Fruit fly (Drosophila melanogaster) whole organism, prepupa: Measurements from ENCODE around the gene Gas8.

ENCODE experiments used
- Blimp-1 ChIP-seq: fragments of 200-800 bp; sonication (Bioruptor generic); optimal IDR thresholded peaks from 3 replicates; lab custom pipeline; 2017; ENCODE audit warnings: missing biosample characterization, missing genetic modification characterization, mild to moderate bottlenecking, moderate library complexity, missing genetic modification reagents
- CG10631 ChIP-seq: fragments of 200-800 bp; sonication (Bioruptor generic); optimal IDR thresholded peaks from 2 replicates; lab custom pipeline; 2016; ENCODE audit warnings: missing biosample characterization, missing genetic modification characterization
- CG10669 ChIP-seq: fragments of 200-800 bp; sonication (Bioruptor generic); optimal IDR thresholded peaks from 3 replicates; lab custom pipeline; 2018; ENCODE audit warnings: missing biosample characterization, mild to moderate bottlenecking, missing genetic modification characterization, moderate library complexity
- CG11294 ChIP-seq: fragments of 200-800 bp; sonication (Bioruptor generic); IDR thresholded peaks from 2 replicates; pipeline ENCODE4 v1.3.6; 2022; ENCODE audit warnings: missing biosample characterization, missing genetic modification characterization
- CG11902 ChIP-seq: fragments of 200-800 bp; sonication (Bioruptor generic); optimal IDR thresholded peaks from 3 replicates; lab custom pipeline; 2016; ENCODE audit warnings: missing biosample characterization, missing genetic modification characterization
- CG1621 ChIP-seq: fragments of 200-800 bp; sonication (Bioruptor generic); optimal IDR thresholded peaks from 3 replicates; lab custom pipeline; 2018; ENCODE audit warnings: missing biosample characterization, mild to moderate bottlenecking, missing genetic modification characterization
- CG31627 ChIP-seq: fragments of 200-800 bp; sonication (Bioruptor generic); optimal IDR thresholded peaks from 3 replicates; lab custom pipeline; 2016; ENCODE audit warnings: missing biosample characterization, missing genetic modification characterization
- CG32006 ChIP-seq: fragments of 200-800 bp; sonication (Bioruptor generic); optimal IDR thresholded peaks from 3 replicates; lab custom pipeline; 2017; ENCODE audit warnings: missing biosample characterization, mild to moderate bottlenecking, missing genetic modification characterization
- CG6163 ChIP-seq: fragments of 200-800 bp; sonication (Bioruptor generic); IDR thresholded peaks from 3 replicates; pipeline ENCODE4 v1.3.6; 2022; ENCODE audit warnings: missing biosample characterization, missing genetic modification characterization
- CG6792 ChIP-seq: fragments of 200-800 bp; sonication (Bioruptor generic); optimal IDR thresholded peaks from 3 replicates; lab custom pipeline; 2016; ENCODE audit warnings: missing biosample characterization, missing genetic modification characterization
- CG6854 ChIP-seq: fragments of 200-800 bp; sonication (Bioruptor generic); optimal IDR thresholded peaks from 2 replicates; lab custom pipeline; 2017; ENCODE audit warnings: missing biosample characterization, mild to moderate bottlenecking, missing genetic modification characterization
- CG7368 ChIP-seq: fragments of 200-800 bp; sonication (Bioruptor generic); optimal IDR thresholded peaks from 3 replicates; lab custom pipeline; 2016; ENCODE audit warnings: missing biosample characterization, missing genetic modification characterization
- CG8119 ChIP-seq: fragments of 200-800 bp; sonication (Bioruptor generic); IDR thresholded peaks from 3 replicates; pipeline ENCODE4 v1.3.6; 2022; ENCODE audit warnings: missing biosample characterization, missing genetic modification characterization
- CG8319 ChIP-seq: fragments of 200-800 bp; sonication (Bioruptor generic); optimal IDR thresholded peaks from 3 replicates; lab custom pipeline; 2016; ENCODE audit warnings: missing biosample characterization, missing genetic modification characterization
- CG9139 ChIP-seq: fragments of 200-800 bp; sonication (Bioruptor generic); optimal IDR thresholded peaks from 3 replicates; lab custom pipeline; 2017; ENCODE audit warnings: missing biosample characterization, mild to moderate bottlenecking, missing genetic modification characterization
- Eip78C ChIP-seq: fragments of 200-800 bp; sonication (Bioruptor generic); peaks from one replicate; lab custom pipeline; 2016; ENCODE audit warnings: missing biosample characterization, missing genetic modification characterization
- Ets21C ChIP-seq: fragments of 200-800 bp; sonication (Bioruptor generic); optimal IDR thresholded peaks from 3 replicates; lab custom pipeline; 2016; ENCODE audit warnings: missing biosample characterization, missing genetic modification characterization
- Ets96B ChIP-seq: fragments of 200-800 bp; optimal IDR thresholded peaks from 2 replicates; lab custom pipeline; 2019; ENCODE audit warnings: missing biosample characterization, mild to moderate bottlenecking, missing genetic modification characterization, moderate library complexity
- Hr38 ChIP-seq: sonication (Bioruptor generic); optimal IDR thresholded peaks from 2 replicates; lab custom pipeline; 2016; ENCODE audit warnings: missing biosample characterization, missing genetic modification characterization
- Lpt ChIP-seq: fragments of 200-800 bp; sonication (Bioruptor generic); optimal IDR thresholded peaks from 3 replicates; lab custom pipeline; 2016; ENCODE audit warnings: missing biosample characterization, missing genetic modification characterization
- Smox ChIP-seq: fragments of 200-800 bp; sonication (Bioruptor generic); optimal IDR thresholded peaks from 3 replicates; lab custom pipeline; 2016; ENCODE audit warnings: missing biosample characterization, missing genetic modification characterization
- Sox102F ChIP-seq: fragments of 200-800 bp; sonication (Bioruptor generic); optimal IDR thresholded peaks from 2 replicates; lab custom pipeline; 2016; ENCODE audit warnings: missing biosample characterization, mild to moderate bottlenecking, missing genetic modification characterization
- Sox14 ChIP-seq: fragments of 200-800 bp; sonication (Bioruptor generic); optimal IDR thresholded peaks from 3 replicates; lab custom pipeline; 2016; ENCODE audit warnings: missing biosample characterization, missing genetic modification characterization
- Sox15 ChIP-seq: fragments of 200-800 bp; sonication (Bioruptor generic); optimal IDR thresholded peaks from 3 replicates; lab custom pipeline; 2016; ENCODE audit warnings: missing biosample characterization, missing genetic modification characterization
- acj6 ChIP-seq: fragments of 200-800 bp; sonication (Bioruptor generic); optimal IDR thresholded peaks from 3 replicates; lab custom pipeline; 2016; ENCODE audit warnings: missing biosample characterization, missing genetic modification characterization
- dac ChIP-seq: fragments of 200-800 bp; sonication (Bioruptor generic); optimal IDR thresholded peaks from 2 replicates; lab custom pipeline; 2017; ENCODE audit warnings: missing biosample characterization, mild to moderate bottlenecking, missing genetic modification characterization
- dsx ChIP-seq: fragments of 200-800 bp; optimal IDR thresholded peaks from 3 replicates; lab custom pipeline; 2019; ENCODE audit warnings: missing biosample characterization, mild to moderate bottlenecking, missing genetic modification characterization, moderate library complexity; ENCODE audit not compliant: poor library complexity, severe bottlenecking
- eg ChIP-seq: fragments of 200-800 bp; sonication (Bioruptor generic); IDR thresholded peaks from 3 replicates; pipeline ENCODE4 v1.3.6; 2022; ENCODE audit warnings: missing biosample characterization, missing genetic modification characterization
- fd85E ChIP-seq: fragments of 200-800 bp; sonication (Bioruptor generic); optimal IDR thresholded peaks from 3 replicates; lab custom pipeline; 2016; ENCODE audit warnings: missing biosample characterization, missing genetic modification characterization
- fkh ChIP-seq: fragments of 200-800 bp; sonication (Bioruptor generic); optimal IDR thresholded peaks from 3 replicates; lab custom pipeline; 2017; ENCODE audit warnings: missing biosample characterization, mild to moderate bottlenecking, missing genetic modification characterization, moderate library complexity
- lz ChIP-seq: fragments of 200-800 bp; sonication (Bioruptor generic); optimal IDR thresholded peaks from 3 replicates; lab custom pipeline; 2016; ENCODE audit warnings: missing biosample characterization, missing genetic modification characterization
- spab ChIP-seq: fragments of 200-800 bp; sonication (Bioruptor generic); optimal IDR thresholded peaks from 2 replicates; lab custom pipeline; 2017; ENCODE audit warnings: missing biosample characterization, mild to moderate bottlenecking, missing genetic modification characterization, missing genetic modification reagents
- svp ChIP-seq: fragments of 200-800 bp; sonication (Bioruptor generic); peaks from one replicate; lab custom pipeline; 2016; ENCODE audit warnings: missing biosample characterization, missing genetic modification characterization

Gas8 gene

DNA sequence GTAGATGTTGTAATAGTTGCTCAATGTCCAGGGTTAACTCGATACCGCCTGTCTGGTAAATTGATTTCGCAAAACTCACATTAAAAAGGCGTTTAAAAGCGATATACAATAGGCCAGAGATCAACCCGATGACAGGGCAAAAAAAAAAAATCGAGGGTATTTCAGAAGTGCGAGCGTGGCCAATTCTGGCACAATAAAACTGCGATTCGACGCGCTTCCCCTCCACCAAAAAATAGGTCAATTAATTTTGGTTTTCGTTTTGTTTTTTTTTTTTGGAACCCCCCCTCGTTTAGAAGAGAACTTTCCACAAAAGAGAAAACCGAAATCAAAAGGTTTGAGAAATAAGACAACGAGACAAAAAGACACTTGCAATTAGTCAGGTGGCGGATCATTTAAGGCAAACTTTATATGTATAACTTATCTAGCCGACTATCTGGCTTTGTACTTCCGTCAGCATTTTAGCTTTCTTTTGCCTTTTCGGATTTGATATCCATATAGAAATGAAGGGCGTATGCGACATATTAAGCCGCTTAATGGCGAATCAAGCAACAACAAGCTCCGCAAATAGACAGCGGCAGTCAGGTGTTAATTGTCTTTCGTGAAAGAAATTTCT is 34.1 kb downstream of the Gas8 start:
- TF ChIP-seq spab, result no peak
- no peak for TF ChIP-seq CG11294 (GFP tag; lab: Robert Waterston, UW)
- no peak for TF ChIP-seq CG6792
- TF ChIP-seq Sox102F (GFP tag; lab: Kevin White, UChicago), result no peak
- TF ChIP-seq lz (GFP tag; lab: Kevin White, UChicago), result no peak
- no peak for TF ChIP-seq CG11902
- TF ChIP-seq CG9139, result no peak

DNA sequence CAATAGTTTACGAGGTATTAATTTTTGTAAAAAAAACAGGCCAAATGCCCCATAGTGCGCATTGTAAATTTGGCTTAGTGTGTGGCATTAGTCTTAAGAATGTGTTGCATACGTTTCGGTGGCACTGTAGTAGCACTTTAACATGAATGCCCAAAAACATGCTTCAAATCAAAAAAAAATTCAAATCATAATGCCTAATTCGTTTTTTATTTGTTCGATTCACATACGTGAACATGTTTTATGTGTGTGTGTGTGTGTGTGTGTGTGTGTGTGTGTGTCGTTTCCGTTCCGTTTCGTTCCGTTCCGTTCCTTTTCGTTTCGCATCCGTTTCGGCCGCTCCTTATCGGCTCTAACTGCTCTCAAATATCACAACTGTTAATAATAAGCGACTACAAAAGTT is 39.1 kb downstream of the Gas8 start:
- no peak for TF ChIP-seq Lpt
- TF ChIP-seq eg (GFP tag; lab: Robert Waterston, UW), result no peak
- TF ChIP-seq fkh (GFP tag; lab: Kevin White, UChicago), result no peak
- no peak for TF ChIP-seq svp (GFP tag; lab: Kevin White, UChicago)
- TF ChIP-seq Ets21C (GFP tag; lab: Kevin White, UChicago), result no peak
- TF ChIP-seq CG6792, result no peak
- TF ChIP-seq acj6, result no peak
- TF ChIP-seq, all 60 proteins: peak for 0

DNA sequence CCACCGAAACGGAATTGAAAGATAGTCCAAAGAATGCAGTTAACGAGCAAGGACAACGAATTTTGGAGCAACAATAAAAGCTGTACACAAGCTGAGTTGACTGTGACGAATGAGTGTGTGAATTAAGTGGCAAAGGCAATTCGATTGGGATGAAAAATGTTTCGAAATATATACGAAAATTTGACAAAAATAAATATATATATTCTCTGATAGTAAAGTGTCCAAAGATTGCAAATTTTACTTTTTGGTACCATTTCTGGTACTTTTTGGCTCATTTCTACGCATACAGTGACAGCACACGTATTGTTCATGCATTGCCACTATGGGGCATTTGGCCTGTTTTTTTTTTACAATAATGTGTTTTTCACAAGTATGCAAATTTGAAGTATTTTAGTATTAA is 40.7 kb downstream of the Gas8 start, which contains the start of gene CG16781:
Gene CG16781, minus strand, starts transcription at position 101 of the 400 bp plus-strand sequence.
- TF ChIP-seq Smox (GFP tag; lab: Kevin White, UChicago) (no peak), CG6163 (GFP tag; lab: Robert Waterston, UW) (no peak), Sox14 (GFP tag; lab: Kevin White, UChicago) (no peak), fd85E (GFP tag; lab: Kevin White, UChicago) (no peak), CG32006 (GFP tag; lab: Kevin White, UChicago) (no peak), Eip78C (no peak), CG11294 (GFP tag; lab: Robert Waterston, UW) (no peak), acj6 (no peak), CG1621 (tag; lab: Kevin White, UChicago) (no peak), Hr38 (GFP tag; lab: Kevin White, UChicago) (no peak), Ets96B (tag; lab: Kevin White, UChicago) (no peak), dac (GFP tag; lab: Kevin White, UChicago) (no peak), CG7368 (GFP tag; lab: Kevin White, UChicago) (no peak), CG8319 (no peak)
- TF ChIP-seq, all 60 proteins: peak for 0

DNA sequence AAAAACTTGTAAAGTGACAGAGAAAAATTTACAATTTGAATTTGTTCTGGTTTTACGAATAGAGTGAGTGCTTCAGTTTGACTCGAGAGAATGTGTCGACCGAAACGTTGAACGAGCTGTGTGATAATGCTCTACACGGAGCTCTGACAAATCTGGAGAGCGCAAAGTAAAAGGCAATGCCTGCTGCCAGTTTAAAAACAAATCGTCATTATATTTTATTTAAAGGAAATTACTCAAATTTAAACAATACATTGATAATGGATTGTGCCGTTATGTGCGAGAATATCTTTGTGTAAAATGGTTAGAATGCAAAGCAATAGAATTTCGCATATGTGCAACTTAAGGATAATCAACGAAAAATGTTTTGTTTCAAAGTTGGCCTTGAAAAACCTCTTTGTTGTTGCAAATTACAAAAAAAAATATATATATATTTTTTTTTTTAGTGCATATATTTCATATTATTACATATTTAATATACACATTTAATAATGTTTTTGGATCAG is 44.5 kb downstream of the Gas8 start, which contains the start of the genes CG16782 and CG10801:
Gene CG16782, minus strand, starts transcription at position 101 of the 503 bp plus-strand sequence.
Gene CG10801, plus strand, starts transcription at position 453 of the 503 bp plus-strand sequence.
- no peak for TF ChIP-seq CG10669 (GFP tag; lab: Kevin White, UChicago)
- no peak for TF ChIP-seq Sox102F (GFP tag; lab: Kevin White, UChicago)
- no peak for TF ChIP-seq Smox (GFP tag; lab: Kevin White, UChicago)
- no peak for TF ChIP-seq svp (GFP tag; lab: Kevin White, UChicago)
- TF ChIP-seq lz (GFP tag; lab: Kevin White, UChicago), result no peak
- no peak for TF ChIP-seq CG8119 (GFP tag; lab: Robert Waterston, UW)
- no peak for TF ChIP-seq CG10631
- TF ChIP-seq spab, result no peak
- no peak for TF ChIP-seq Sox15 (GFP tag; lab: Kevin White, UChicago)
- no peak for TF ChIP-seq Blimp-1 (GFP tag; lab: Kevin White, UChicago)
- TF ChIP-seq fkh (GFP tag; lab: Kevin White, UChicago), result no peak
- TF ChIP-seq CG31627 (GFP tag; lab: Kevin White, UChicago), result no peak
- TF ChIP-seq eg (GFP tag; lab: Robert Waterston, UW), result no peak
- no peak for TF ChIP-seq CG8319
- no peak for TF ChIP-seq CG6792
- TF ChIP-seq dac (GFP tag; lab: Kevin White, UChicago), result no peak
- TF ChIP-seq CG6854, result no peak
- no peak for TF ChIP-seq dsx (GFP tag; lab: Kevin White, UChicago)
- no peak for TF ChIP-seq Ets96B (tag; lab: Kevin White, UChicago)
- no peak for TF ChIP-seq CG9139
